Worm (Caenorhabditis elegans) whole organism, young adult: ENCODE measurements around the gene T04C12.7.
A peak's percentile ranks its signal among the peaks of the same experiment; 100 is the strongest.

ENCODE experiments used
- B0019.2 ChIP-seq: fragments of 200-800 bp; sonication (Bioruptor generic); conservative IDR thresholded peaks from 2 replicates; pipeline ENCODE4 v1.3.6; 2022; ENCODE audit warnings: missing genetic modification reagents, missing genetic modification characterization, missing compliant biosample characterization
- B0261.1 ChIP-seq: sonication (generic microtip); optimal IDR thresholded peaks from 2 replicates; lab custom pipeline; 2016; ENCODE audit warnings: mild to moderate bottlenecking, missing genetic modification characterization, moderate library complexity, missing compliant biosample characterization
- B0336.3 ChIP-seq: fragments of 200-800 bp; sonication (Bioruptor generic); IDR thresholded peaks from 2 replicates; pipeline ENCODE4 v1.3.6; 2022; ENCODE audit warnings: missing genetic modification characterization, missing compliant biosample characterization
- C06A6.2 ChIP-seq: fragments of 200-800 bp; sonication (Bioruptor generic); conservative IDR thresholded peaks from 2 replicates; pipeline ENCODE4 v1.3.6; 2022; ENCODE audit warnings: missing genetic modification characterization, missing compliant biosample characterization
- C17E4.6 ChIP-seq: fragments of 200-800 bp; sonication (Bioruptor generic); IDR thresholded peaks from 2 replicates; pipeline ENCODE4 v1.3.6; 2022; ENCODE audit warnings: missing genetic modification reagents, missing genetic modification characterization, missing compliant biosample characterization
- F10E7.11 ChIP-seq: sonication (generic microtip); optimal IDR thresholded peaks from 2 replicates; lab custom pipeline; 2017; ENCODE audit warnings: mild to moderate bottlenecking, missing genetic modification characterization, moderate library complexity, missing compliant biosample characterization
- F22D6.2 ChIP-seq: sonication (generic microtip); optimal IDR thresholded peaks from 2 replicates; lab custom pipeline; 2016; ENCODE audit warnings: mild to moderate bottlenecking, missing genetic modification characterization, missing compliant biosample characterization
- F39B2.1 ChIP-seq: fragments of 200-800 bp; sonication (Bioruptor generic); IDR thresholded peaks from 2 replicates; pipeline ENCODE4 v1.3.6; 2022; ENCODE audit warnings: missing genetic modification reagents, missing genetic modification characterization, missing compliant biosample characterization
- F57C9.4 ChIP-seq: sonication (generic microtip); optimal IDR thresholded peaks from 2 replicates; lab custom pipeline; 2017; ENCODE audit warnings: mild to moderate bottlenecking, missing genetic modification characterization, missing compliant biosample characterization
- K11D2.4 ChIP-seq: fragments of 200-800 bp; sonication (Bioruptor generic); IDR thresholded peaks from 2 replicates; pipeline ENCODE4 v1.3.6; 2022; ENCODE audit warnings: missing genetic modification reagents, missing genetic modification characterization, missing compliant biosample characterization
- Y56A3A.18 ChIP-seq: fragments of 200-800 bp; sonication (Bioruptor generic); IDR thresholded peaks from 2 replicates; pipeline ENCODE4 v1.3.6; 2022; ENCODE audit warnings: missing genetic modification reagents, missing genetic modification characterization, missing compliant biosample characterization
- Y67H2A.10 ChIP-seq: fragments of 200-800 bp; sonication (Bioruptor generic); conservative IDR thresholded peaks from 2 replicates; pipeline ENCODE4 v1.3.6; 2022; ENCODE audit warnings: missing genetic modification reagents, missing genetic modification characterization, missing compliant biosample characterization
- Y79H2A.3 ChIP-seq: fragments of 200-800 bp; sonication (Bioruptor generic); conservative IDR thresholded peaks from 2 replicates; pipeline ENCODE4 v1.3.6; 2022; ENCODE audit warnings: missing genetic modification reagents, missing genetic modification characterization, missing compliant biosample characterization
- aptf-2 ChIP-seq: fragments of 200-800 bp; sonication (Bioruptor generic); conservative IDR thresholded peaks from 2 replicates; pipeline ENCODE4 v1.3.6; 2022; ENCODE audit warnings: missing genetic modification reagents, missing genetic modification characterization, missing compliant biosample characterization
- atf-7 ChIP-seq: sonication (generic microtip); optimal IDR thresholded peaks from 2 replicates; lab custom pipeline; 2017; ENCODE audit warnings: mild to moderate bottlenecking, missing genetic modification characterization, missing compliant biosample characterization
- attf-6 ChIP-seq: fragments of 200-800 bp; sonication (Bioruptor generic); IDR thresholded peaks from 2 replicates; pipeline ENCODE4 v1.3.6; 2022; ENCODE audit warnings: missing genetic modification reagents, missing genetic modification characterization, missing compliant biosample characterization
- bed-1 ChIP-seq: fragments of 200-800 bp; sonication (Bioruptor generic); IDR thresholded peaks from 2 replicates; pipeline ENCODE4 v1.3.6; 2022; ENCODE audit warnings: missing genetic modification reagents, missing genetic modification characterization, missing compliant biosample characterization
- bed-2 ChIP-seq: fragments of 200-800 bp; sonication (Bioruptor generic); IDR thresholded peaks from 2 replicates; pipeline ENCODE4 v1.3.6; 2022; ENCODE audit warnings: missing genetic modification reagents, missing genetic modification characterization, missing compliant biosample characterization
- cebp-1 ChIP-seq, 2 experiments: fragments of 200-800 bp in 1 of 2; sonication (Bioruptor generic) in 1 of 2; sonication (generic microtip) in 1 of 2; IDR thresholded peaks in 1 of 2; optimal IDR thresholded peaks in 1 of 2; 2 replicates each; pipeline versions ENCODE4 v1.3.6 to Lab custom; 2017 to 2022; ENCODE audit warnings: missing compliant biosample characterization in 2 of 2, missing genetic modification characterization in 2 of 2, mild to moderate bottlenecking in 1 of 2, missing genetic modification reagents in 1 of 2, moderate library complexity in 1 of 2
- ceh-100 ChIP-seq: fragments of 200-800 bp; sonication (Bioruptor generic); IDR thresholded peaks from 2 replicates; pipeline ENCODE4 v1.3.6; 2022; ENCODE audit warnings: missing genetic modification reagents, missing genetic modification characterization, missing compliant biosample characterization
- ceh-40 ChIP-seq: fragments of 200-800 bp; sonication (Bioruptor generic); IDR thresholded peaks from 2 replicates; pipeline ENCODE4 v1.3.6; 2022; ENCODE audit warnings: missing genetic modification characterization, missing compliant biosample characterization
- die-1 ChIP-seq: sonication (generic microtip); optimal IDR thresholded peaks from 2 replicates; lab custom pipeline; 2016; ENCODE audit warnings: missing genotype, mild to moderate bottlenecking, missing genetic modification characterization, missing compliant biosample characterization
- dox-1 ChIP-seq: fragments of 200-800 bp; sonication (Bioruptor generic); IDR thresholded peaks from 2 replicates; pipeline ENCODE4 v1.3.6; 2022; ENCODE audit warnings: missing genetic modification reagents, missing genetic modification characterization, missing compliant biosample characterization
- dpff-1 ChIP-seq: sonication (generic microtip); optimal IDR thresholded peaks from 2 replicates; lab custom pipeline; 2017; ENCODE audit warnings: mild to moderate bottlenecking, missing genetic modification characterization, missing compliant biosample characterization
- efl-1 ChIP-seq: fragments of 150-350 bp; optimal IDR thresholded peaks from 2 replicates; lab custom pipeline; 2014; ENCODE audit warnings: missing biosample characterization, missing genetic modification reagents, missing genetic modification characterization
- egl-44 ChIP-seq: fragments of 200-800 bp; sonication (Bioruptor generic); IDR thresholded peaks from 2 replicates; pipeline ENCODE4 v1.3.6; 2022; ENCODE audit warnings: missing genetic modification reagents, missing genetic modification characterization, missing compliant biosample characterization
- ekl-4 ChIP-seq: fragments of 200-800 bp; sonication (Bioruptor generic); IDR thresholded peaks from 2 replicates; pipeline ENCODE4 v1.3.6; 2022; ENCODE audit warnings: missing genetic modification reagents, missing genetic modification characterization, missing compliant biosample characterization
- ets-4 ChIP-seq: fragments of 200-800 bp; sonication (Bioruptor generic); optimal IDR thresholded peaks from 2 replicates; lab custom pipeline; 2018; ENCODE audit warnings: mild to moderate bottlenecking, missing genetic modification characterization, missing compliant biosample characterization
- hlh-12 ChIP-seq: sonication (generic microtip); optimal IDR thresholded peaks from 2 replicates; lab custom pipeline; 2016; ENCODE audit warnings: missing genetic modification characterization, missing compliant biosample characterization
- lag-1 ChIP-seq: fragments of 200-800 bp; sonication (Bioruptor generic); IDR thresholded peaks from 2 replicates; pipeline ENCODE4 v1.3.6; 2022; ENCODE audit warnings: missing genetic modification reagents, missing genetic modification characterization, missing compliant biosample characterization
- madf-10 ChIP-seq: sonication (generic microtip); optimal IDR thresholded peaks from 2 replicates; lab custom pipeline; 2016; ENCODE audit warnings: mild to moderate bottlenecking, missing genetic modification characterization, missing compliant biosample characterization
- madf-6 ChIP-seq: fragments of 200-800 bp; sonication (Bioruptor generic); IDR thresholded peaks from 2 replicates; pipeline ENCODE4 v1.3.6; 2022; ENCODE audit warnings: missing genetic modification reagents, missing genetic modification characterization, missing compliant biosample characterization
- madf-8 ChIP-seq: fragments of 200-800 bp; sonication (Bioruptor generic); conservative IDR thresholded peaks from 2 replicates; pipeline ENCODE4 v1.3.6; 2022; ENCODE audit warnings: missing genetic modification reagents, missing genetic modification characterization, missing compliant biosample characterization
- nfya-1 ChIP-seq: sonication (generic microtip); optimal IDR thresholded peaks from 2 replicates; lab custom pipeline; 2017; ENCODE audit warnings: antibody characterized with exemption, missing compliant biosample characterization, missing genetic modification characterization, borderline replicate concordance; ENCODE audit not compliant: insufficient read depth
- nfya-2 ChIP-seq: fragments of 200-800 bp; sonication (Bioruptor generic); IDR thresholded peaks from 2 replicates; pipeline ENCODE4 v1.3.6; 2022; ENCODE audit warnings: missing genetic modification reagents, missing genetic modification characterization, missing compliant biosample characterization
- nhr-120 ChIP-seq: fragments of 200-800 bp; sonication (Bioruptor generic); IDR thresholded peaks from 2 replicates; pipeline ENCODE4 v1.3.6; 2022; ENCODE audit warnings: missing genetic modification characterization, missing compliant biosample characterization
- nhr-179 ChIP-seq: sonication (generic microtip); optimal IDR thresholded peaks from 2 replicates; lab custom pipeline; 2016; ENCODE audit warnings: mild to moderate bottlenecking, missing genetic modification characterization, missing compliant biosample characterization
- nhr-80 ChIP-seq: sonication (generic microtip); optimal IDR thresholded peaks from 2 replicates; lab custom pipeline; 2016; ENCODE audit warnings: missing genetic modification characterization, missing compliant biosample characterization
- pbrm-1 ChIP-seq: fragments of 200-800 bp; sonication (Bioruptor generic); IDR thresholded peaks from 2 replicates; pipeline ENCODE4 v1.3.6; 2022; ENCODE audit warnings: missing genetic modification reagents, missing genetic modification characterization, missing compliant biosample characterization
- snpc-3.4 ChIP-seq: sonication (generic microtip); optimal IDR thresholded peaks from 2 replicates; lab custom pipeline; 2017; ENCODE audit warnings: missing genetic modification characterization, mild to moderate bottlenecking, missing compliant biosample characterization, antibody characterized with exemption, moderate library complexity, missing genotype, missing genetic modification reagents
- somi-1 ChIP-seq: fragments of 200-800 bp; sonication (Bioruptor generic); optimal IDR thresholded peaks from 2 replicates; lab custom pipeline; 2018; ENCODE audit warnings: mild to moderate bottlenecking, missing genetic modification characterization, missing compliant biosample characterization
- sptf-2 ChIP-seq: fragments of 200-800 bp; sonication (Bioruptor generic); optimal IDR thresholded peaks from 2 replicates; lab custom pipeline; 2018; ENCODE audit warnings: mild to moderate bottlenecking, missing genetic modification characterization, missing compliant biosample characterization
- unc-130 ChIP-seq: sonication (generic microtip); optimal IDR thresholded peaks from 2 replicates; lab custom pipeline; 2016; ENCODE audit warnings: missing genetic modification reagents, missing genetic modification characterization, missing compliant biosample characterization
- zim-3 ChIP-seq: sonication (generic microtip); optimal IDR thresholded peaks from 2 replicates; lab custom pipeline; 2017; ENCODE audit warnings: mild to moderate bottlenecking, missing genetic modification characterization, moderate library complexity, missing compliant biosample characterization
- ztf-22 ChIP-seq: fragments of 200-800 bp; sonication (Bioruptor generic); optimal IDR thresholded peaks from 2 replicates; lab custom pipeline; 2018; ENCODE audit warnings: mild to moderate bottlenecking, missing genetic modification characterization, moderate library complexity, missing compliant biosample characterization

The T04C12.7 gene

DNA sequence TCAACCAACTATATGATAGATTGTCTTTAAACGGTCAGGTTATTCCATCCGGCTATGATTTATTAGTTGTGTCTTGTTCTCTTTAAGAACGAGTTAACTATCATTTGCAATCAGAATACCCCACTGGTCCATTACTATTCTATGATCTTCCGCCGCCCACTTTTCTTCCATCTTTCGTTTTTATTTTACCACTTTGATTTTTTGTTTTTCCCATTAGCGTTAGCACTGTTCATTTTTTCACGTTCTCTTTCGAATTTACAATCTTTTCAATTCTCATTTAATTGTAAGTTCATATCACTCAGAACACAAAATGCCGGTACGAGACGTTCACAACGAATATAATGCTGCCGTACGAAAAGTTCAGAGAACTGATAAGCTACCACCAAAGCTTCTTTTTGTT lies at the start of gene T04C12.7:
Gene T04C12.7 (plus strand): TSS at position 301 of the 400 bp plus-strand sequence.
- TF ChIP-seq madf-10 (tag; lab: Kevin White, UChicago) (no peak), Y79H2A.3 (GFP tag; lab: Robert Waterston, UW) (no peak), dpff-1 (tag; lab: Kevin White, UChicago) (no peak), nhr-120 (GFP tag; lab: Robert Waterston, UW) (no peak), aptf-2 (GFP tag; lab: Robert Waterston, UW) (no peak), hlh-12 (tag; lab: Kevin White, UChicago) (no peak), nhr-80 (tag; lab: Kevin White, UChicago) (no peak), ceh-40 (GFP tag; lab: Robert Waterston, UW) (no peak), cebp-1 (GFP tag; IDR thresholded peaks at IDR 0.05; lab: Robert Waterston, UW) (no peak), cebp-1 (tag; optimal IDR thresholded peaks at IDR 0.05; lab: Kevin White, UChicago) (no peak), snpc-3.4 (tag; lab: Kevin White, UChicago) (no peak), K11D2.4 (GFP tag; lab: Robert Waterston, UW) (no peak)

DNA sequence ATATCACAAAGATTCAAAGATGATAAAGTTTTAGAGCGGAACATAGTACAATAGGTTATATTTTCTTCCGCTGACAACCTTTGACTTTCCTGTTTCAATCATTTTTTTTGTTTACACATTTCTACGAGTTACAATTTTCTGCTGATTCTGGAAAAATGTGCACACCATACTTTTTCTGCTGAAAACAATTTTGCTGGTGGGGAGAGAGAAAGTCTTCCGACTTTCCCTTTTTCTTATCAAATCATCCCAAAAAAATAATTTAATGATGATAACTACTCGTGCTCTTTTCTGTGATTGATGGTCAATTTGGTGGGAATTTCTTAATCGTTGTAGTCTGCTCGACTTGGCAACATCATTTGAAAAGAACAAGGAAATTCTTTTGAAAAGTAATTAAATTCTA lies 46.3 kb upstream of the T04C12.7 start:
- TF ChIP-seq nhr-80 (tag; lab: Kevin White, UChicago) (peak; percentile 92), cebp-1 (GFP tag; IDR thresholded peaks at IDR 0.05; lab: Robert Waterston, UW) (no peak), cebp-1 (tag; optimal IDR thresholded peaks at IDR 0.05; lab: Kevin White, UChicago) (peak; percentile 2), B0336.3 (no peak), dox-1 (peak; percentile 30; the same call in 1 of the 2 replicates)

DNA sequence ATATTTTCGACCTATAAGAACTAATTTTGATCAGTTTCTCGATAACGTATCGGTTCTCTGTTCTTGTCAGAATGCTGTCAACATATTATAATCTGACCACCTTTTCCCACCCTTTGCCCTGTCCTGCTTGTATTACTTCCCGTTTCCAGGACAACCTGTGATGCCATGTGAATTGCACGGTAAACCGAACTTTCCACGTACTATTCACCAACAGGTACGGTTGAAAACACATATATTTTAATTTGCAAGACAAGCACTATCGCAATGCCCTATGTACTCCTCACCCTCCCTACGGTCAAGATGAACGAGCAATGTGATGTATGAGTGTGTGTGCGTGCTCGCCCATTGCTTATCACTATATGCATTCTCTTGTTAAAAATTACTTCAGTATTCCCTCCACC lies 44.8 kb upstream of the T04C12.7 start:
- no peak for TF ChIP-seq die-1 (tag; lab: Kevin White, UChicago)
- TF ChIP-seq C06A6.2 (GFP tag; lab: Robert Waterston, UW): no peak
- TF ChIP-seq madf-8 (GFP tag; lab: Robert Waterston, UW): no peak
- no peak for TF ChIP-seq madf-6 (GFP tag; lab: Robert Waterston, UW)
- TF ChIP-seq nhr-179 (tag; lab: Kevin White, UChicago): no peak
- TF ChIP-seq dpff-1 (tag; lab: Kevin White, UChicago): no peak
- TF ChIP-seq F10E7.11: no peak
- TF ChIP-seq nfya-2 (GFP tag; lab: Robert Waterston, UW): no peak
- no peak for TF ChIP-seq B0261.1
- no peak for TF ChIP-seq bed-2 (GFP tag; lab: Robert Waterston, UW)
- TF ChIP-seq nhr-120 (GFP tag; lab: Robert Waterston, UW): no peak
- no peak for TF ChIP-seq nfya-1
- TF ChIP-seq bed-1: no peak
- no peak for TF ChIP-seq Y56A3A.18 (GFP tag; lab: Robert Waterston, UW)
- TF ChIP-seq attf-6 (GFP tag; lab: Robert Waterston, UW): no peak
- TF ChIP-seq ekl-4 (GFP tag; lab: Robert Waterston, UW): no peak
- no peak for TF ChIP-seq somi-1 (GFP tag; lab: Kevin White, UChicago)
- peak; percentile 8 for TF ChIP-seq F22D6.2 (tag; lab: Kevin White, UChicago)
- no peak for TF ChIP-seq K11D2.4 (GFP tag; lab: Robert Waterston, UW)
- 0 out of 2 replicates have a peak, but pooled peaks have one; percentile 7 for TF ChIP-seq pbrm-1 (GFP tag; lab: Robert Waterston, UW)
- TF ChIP-seq ceh-100 (GFP tag; lab: Robert Waterston, UW): no peak
- peak; percentile 69 for TF ChIP-seq atf-7
- no peak for TF ChIP-seq F57C9.4 (tag; lab: Kevin White, UChicago)
- TF ChIP-seq Y67H2A.10 (GFP tag; lab: Robert Waterston, UW): no peak
- TF ChIP-seq F39B2.1 (GFP tag; lab: Robert Waterston, UW): no peak
- TF ChIP-seq lag-1 (GFP tag; lab: Robert Waterston, UW): no peak
- peak; percentile 73 for TF ChIP-seq ets-4 (GFP tag; lab: Kevin White, UChicago)
- no peak for TF ChIP-seq efl-1
- no peak for TF ChIP-seq sptf-2
- no peak for TF ChIP-seq zim-3 (tag; lab: Kevin White, UChicago)
- TF ChIP-seq B0019.2 (GFP tag; lab: Robert Waterston, UW): no peak
- no peak for TF ChIP-seq unc-130
- TF ChIP-seq C17E4.6: no peak
- peak; percentile 89 for TF ChIP-seq ztf-22 (GFP tag; lab: Kevin White, UChicago)
- no peak for TF ChIP-seq egl-44
